Fruit fly (Drosophila melanogaster) whole organism, pupa: ENCODE measurements around the gene CG6028.

Source experiments
- CG10348 ChIP-seq: fragments of 200-800 bp; sonication (Bioruptor generic); IDR thresholded peaks from 2 replicates; pipeline ENCODE4 v1.3.6; 2022; ENCODE audit warnings: missing biosample characterization, missing genetic modification characterization
- CG13204 ChIP-seq: fragments of 200-800 bp; sonication (Bioruptor generic); optimal IDR thresholded peaks from 2 replicates; lab custom pipeline; 2018; ENCODE audit warnings: missing biosample characterization, mild to moderate bottlenecking, missing genetic modification characterization, moderate library complexity
- CG17806 ChIP-seq: fragments of 200-800 bp; sonication (Bioruptor generic); optimal IDR thresholded peaks from 2 replicates; lab custom pipeline; 2018; ENCODE audit warnings: missing biosample characterization, mild to moderate bottlenecking, missing genetic modification characterization, moderate library complexity
- CG32121 ChIP-seq: fragments of 200-800 bp; sonication (Bioruptor generic); IDR thresholded peaks from 2 replicates; pipeline ENCODE4 v1.3.6; 2022; ENCODE audit warnings: missing biosample characterization, missing genetic modification characterization
- CG34367 ChIP-seq: fragments of 200-800 bp; sonication (Bioruptor generic); optimal IDR thresholded peaks from 2 replicates; lab custom pipeline; 2018; ENCODE audit warnings: missing biosample characterization, mild to moderate bottlenecking, missing genetic modification characterization
- CG8301 ChIP-seq: fragments of 200-800 bp; sonication (Bioruptor generic); optimal IDR thresholded peaks from 2 replicates; lab custom pipeline; 2018; ENCODE audit warnings: missing biosample characterization, mild to moderate bottlenecking, missing genetic modification characterization
- CG9948 ChIP-seq: fragments of 200-800 bp; sonication (Bioruptor generic); optimal IDR thresholded peaks from 2 replicates; lab custom pipeline; 2018; ENCODE audit warnings: missing biosample characterization, mild to moderate bottlenecking, missing genetic modification characterization, moderate library complexity
- EcR ChIP-seq: fragments of 200-800 bp; sonication (Bioruptor generic); optimal IDR thresholded peaks from 3 replicates; lab custom pipeline; 2019; ENCODE audit warnings: missing biosample characterization, missing genetic modification characterization, mild to moderate bottlenecking, moderate library complexity, missing genetic modification reagents
- Pif1A ChIP-seq: fragments of 200-800 bp; sonication (Bioruptor generic); optimal IDR thresholded peaks from 3 replicates; lab custom pipeline; 2016; ENCODE audit warnings: missing biosample characterization, missing genetic modification characterization
- gl ChIP-seq: fragments of 200-800 bp; sonication (Bioruptor generic); optimal IDR thresholded peaks from 2 replicates; lab custom pipeline; 2018; ENCODE audit warnings: missing biosample characterization, mild to moderate bottlenecking, missing genetic modification characterization

DNA sequence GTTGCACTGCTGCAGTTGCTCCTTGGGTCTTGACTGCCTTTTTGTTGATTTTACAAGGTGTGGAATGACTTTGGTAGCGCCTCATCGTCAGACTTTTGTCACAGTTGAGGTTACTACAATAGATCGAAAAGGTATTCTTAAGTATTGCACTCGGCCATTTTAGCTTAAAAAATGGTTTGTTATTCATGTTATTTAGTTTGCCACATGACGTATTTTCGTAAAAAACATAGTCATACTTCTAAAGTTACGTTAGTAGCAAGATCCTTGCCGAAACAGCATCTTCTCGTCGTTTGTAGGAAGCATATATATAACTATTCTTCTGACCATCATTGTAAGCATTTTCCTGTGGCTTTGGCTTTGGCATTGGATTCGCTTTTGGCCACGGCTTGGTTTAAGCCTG is 45.9 kb downstream of the CG6028 start:
- TF ChIP-seq CG8301: peak; percentile 71
- TF ChIP-seq CG9948 (tag; lab: Kevin White, UChicago): peak; percentile 21
- no peak for TF ChIP-seq EcR (GFP tag; lab: Kevin White, UChicago)
- TF ChIP-seq CG34367: no peak
- TF ChIP-seq gl (tag; lab: Kevin White, UChicago): no peak
- TF ChIP-seq CG17806 (tag; lab: Kevin White, UChicago): no peak
- TF ChIP-seq Pif1A: peak; percentile 4
- no peak for TF ChIP-seq CG13204 (GFP tag; lab: Kevin White, UChicago)
- no peak for TF ChIP-seq CG10348 (GFP tag; lab: Robert Waterston, UW)
- no peak for TF ChIP-seq CG32121 (GFP tag; lab: Robert Waterston, UW)
